Worm (Caenorhabditis elegans) whole organism, late embryonic: ENCODE measurements around the gene Y47D3A.34.
A peak's percentile ranks its signal among the peaks of the same experiment; 100 is the strongest.

Experiments
- C38D4.7 ChIP-seq: fragments of 200-800 bp; sonication (Bioruptor generic); optimal IDR thresholded peaks from 2 replicates; lab custom pipeline; 2018; ENCODE audit warnings: mild to moderate bottlenecking, missing genetic modification characterization, moderate library complexity, missing compliant biosample characterization
- F13H6.1 ChIP-seq: sonication (generic microtip); optimal IDR thresholded peaks from 2 replicates; lab custom pipeline; 2016; ENCODE audit warnings: missing genetic modification characterization, missing compliant biosample characterization
- K09A11.1 ChIP-seq: sonication (generic microtip); optimal IDR thresholded peaks from 2 replicates; lab custom pipeline; 2017; ENCODE audit warnings: antibody characterized with exemption, mild to moderate bottlenecking, missing genetic modification characterization, missing compliant biosample characterization; ENCODE audit not compliant: insufficient read depth
- T23F11.4 ChIP-seq: fragments of 200-800 bp; sonication (Bioruptor generic); optimal IDR thresholded peaks from 2 replicates; lab custom pipeline; 2018; ENCODE audit warnings: mild to moderate bottlenecking, missing genetic modification characterization, missing compliant biosample characterization
- ceh-14 ChIP-seq: sonication (generic microtip); optimal IDR thresholded peaks from 2 replicates; lab custom pipeline; 2016; ENCODE audit warnings: missing genotype, missing genetic modification characterization, missing compliant biosample characterization
- ceh-19 ChIP-seq: fragments of 200-800 bp; sonication (Bioruptor generic); optimal IDR thresholded peaks from 2 replicates; lab custom pipeline; 2018; ENCODE audit warnings: mild to moderate bottlenecking, missing genetic modification characterization, missing compliant biosample characterization
- ceh-2 ChIP-seq: sonication (generic microtip); optimal IDR thresholded peaks from 2 replicates; lab custom pipeline; 2016; ENCODE audit warnings: missing genotype, missing genetic modification characterization, missing compliant biosample characterization
- ceh-24 ChIP-seq: sonication (generic microtip); optimal IDR thresholded peaks from 2 replicates; lab custom pipeline; 2016; ENCODE audit warnings: mild to moderate bottlenecking, missing genetic modification characterization, missing compliant biosample characterization
- ceh-30 ChIP-seq: fragments of 150-350 bp; optimal IDR thresholded peaks from 2 replicates; lab custom pipeline; 2014; ENCODE audit warnings: missing biosample characterization, missing genetic modification characterization
- ceh-31 ChIP-seq: sonication (generic microtip); optimal IDR thresholded peaks from 2 replicates; lab custom pipeline; 2016; ENCODE audit warnings: missing genetic modification characterization, missing compliant biosample characterization
- ceh-34 ChIP-seq: sonication (generic microtip); optimal IDR thresholded peaks from 2 replicates; lab custom pipeline; 2016; ENCODE audit warnings: mild to moderate bottlenecking, missing genetic modification characterization, missing compliant biosample characterization
- ceh-45 ChIP-seq: fragments of 200-800 bp; sonication (Bioruptor generic); IDR thresholded peaks from 2 replicates; pipeline ENCODE4 v1.3.6; 2022; ENCODE audit warnings: missing genetic modification reagents, missing genetic modification characterization, missing compliant biosample characterization
- ceh-48 ChIP-seq: sonication (generic microtip); optimal IDR thresholded peaks from 2 replicates; lab custom pipeline; 2016; ENCODE audit warnings: missing genetic modification characterization, inconsistent platforms, missing compliant biosample characterization
- ceh-6 ChIP-seq: fragments of 200-800 bp; sonication (Bioruptor generic); optimal IDR thresholded peaks from 2 replicates; lab custom pipeline; 2018; ENCODE audit warnings: mild to moderate bottlenecking, missing genetic modification characterization, missing compliant biosample characterization
- che-1 ChIP-seq: sonication (generic microtip); optimal IDR thresholded peaks from 2 replicates; lab custom pipeline; 2016; ENCODE audit warnings: mild to moderate bottlenecking, missing genetic modification characterization, missing compliant biosample characterization
- dmd-4 ChIP-seq: sonication (generic microtip); optimal IDR thresholded peaks from 2 replicates; lab custom pipeline; 2016; ENCODE audit warnings: borderline replicate concordance, missing genetic modification characterization, missing compliant biosample characterization
- elt-2 ChIP-seq: sonication (generic microtip); optimal IDR thresholded peaks from 2 replicates; lab custom pipeline; 2016; ENCODE audit warnings: missing genetic modification reagents, missing genetic modification characterization, missing compliant biosample characterization
- elt-4 ChIP-seq: sonication (generic microtip); optimal IDR thresholded peaks from 2 replicates; lab custom pipeline; 2016; ENCODE audit warnings: missing genetic modification characterization, missing compliant biosample characterization
- ets-4 ChIP-seq: sonication (generic microtip); optimal IDR thresholded peaks from 2 replicates; lab custom pipeline; 2016; ENCODE audit warnings: missing genetic modification characterization, missing compliant biosample characterization
- eyg-1 ChIP-seq: sonication (generic microtip); optimal IDR thresholded peaks from 2 replicates; lab custom pipeline; 2016; ENCODE audit warnings: missing genotype, missing genetic modification characterization, missing compliant biosample characterization
- fkh-10 ChIP-seq: fragments of 150-350 bp; optimal IDR thresholded peaks from 2 replicates; lab custom pipeline; 2014; ENCODE audit warnings: missing biosample characterization, missing genetic modification reagents, missing genetic modification characterization
- fkh-6 ChIP-seq: sonication (generic microtip); optimal IDR thresholded peaks from 2 replicates; lab custom pipeline; 2016; ENCODE audit warnings: missing genetic modification characterization, missing compliant biosample characterization
- gmeb-2 ChIP-seq: sonication (generic microtip); optimal IDR thresholded peaks from 2 replicates; lab custom pipeline; 2016; ENCODE audit warnings: missing genetic modification characterization, inconsistent platforms, missing compliant biosample characterization
- hlh-30 ChIP-seq: sonication (generic microtip); optimal IDR thresholded peaks from 2 replicates; lab custom pipeline; 2017; ENCODE audit warnings: antibody characterized with exemption, missing genetic modification characterization, missing compliant biosample characterization; ENCODE audit not compliant: insufficient read depth
- hlh-6 ChIP-seq: sonication (generic microtip); optimal IDR thresholded peaks from 2 replicates; lab custom pipeline; 2016; ENCODE audit warnings: missing genotype, missing genetic modification characterization, missing compliant biosample characterization
- hlh-8 ChIP-seq: sonication (generic microtip); optimal IDR thresholded peaks from 2 replicates; lab custom pipeline; 2016; ENCODE audit warnings: missing genotype, missing genetic modification characterization, missing compliant biosample characterization
- lin-11 ChIP-seq: fragments of 200-800 bp; sonication (Bioruptor generic); optimal IDR thresholded peaks from 2 replicates; lab custom pipeline; 2018; ENCODE audit warnings: mild to moderate bottlenecking, missing genetic modification characterization, missing compliant biosample characterization
- mec-3 ChIP-seq: sonication (generic microtip); optimal IDR thresholded peaks from 2 replicates; lab custom pipeline; 2016; ENCODE audit warnings: borderline replicate concordance, missing genetic modification characterization, missing compliant biosample characterization
- nfya-1 ChIP-seq: sonication (generic microtip); optimal IDR thresholded peaks from 2 replicates; lab custom pipeline; 2017; ENCODE audit warnings: missing genetic modification characterization, mild to moderate bottlenecking, missing compliant biosample characterization, antibody characterized with exemption, moderate library complexity
- nhr-11 ChIP-seq: fragments of 150-350 bp; optimal IDR thresholded peaks from 2 replicates; lab custom pipeline; 2014; ENCODE audit warnings: missing biosample characterization, missing genetic modification characterization
- odd-2 ChIP-seq: sonication (generic microtip); optimal IDR thresholded peaks from 2 replicates; lab custom pipeline; 2017; ENCODE audit warnings: antibody characterized with exemption, mild to moderate bottlenecking, missing genetic modification characterization, missing compliant biosample characterization
- pag-3 ChIP-seq: sonication (generic microtip); optimal IDR thresholded peaks from 2 replicates; lab custom pipeline; 2016; ENCODE audit warnings: missing compliant biosample characterization, missing genetic modification characterization, borderline replicate concordance
- pat-9 ChIP-seq: fragments of 200-800 bp; sonication (Bioruptor generic); optimal IDR thresholded peaks from 2 replicates; lab custom pipeline; 2018; ENCODE audit warnings: mild to moderate bottlenecking, missing genetic modification characterization, moderate library complexity, missing compliant biosample characterization
- pha-2 ChIP-seq: sonication (generic microtip); optimal IDR thresholded peaks from 2 replicates; lab custom pipeline; 2017; ENCODE audit warnings: mild to moderate bottlenecking, missing genetic modification characterization, missing compliant biosample characterization
- pha-4 ChIP-seq: fragments of 150-350 bp; optimal IDR thresholded peaks from 2 replicates; lab custom pipeline; 2018; ENCODE audit warnings: missing biosample characterization, missing genetic modification reagents, missing genetic modification characterization
- pqm-1 ChIP-seq: sonication (generic microtip); optimal IDR thresholded peaks from 2 replicates; lab custom pipeline; 2016; ENCODE audit warnings: missing genetic modification characterization, missing compliant biosample characterization
- pros-1 ChIP-seq: fragments of 150-350 bp; optimal IDR thresholded peaks from 2 replicates; lab custom pipeline; 2014; ENCODE audit warnings: missing biosample characterization, missing genetic modification reagents, missing genetic modification characterization
- ref-2 ChIP-seq: sonication (generic microtip); optimal IDR thresholded peaks from 2 replicates; lab custom pipeline; 2016; ENCODE audit warnings: missing genetic modification characterization, missing compliant biosample characterization
- rnt-1 ChIP-seq: sonication (generic microtip); optimal IDR thresholded peaks from 2 replicates; lab custom pipeline; 2016; ENCODE audit warnings: missing genetic modification characterization, missing compliant biosample characterization
- sox-2 ChIP-seq: fragments of 200-800 bp; sonication (Bioruptor generic); IDR thresholded peaks from 2 replicates; pipeline ENCODE4 v1.3.6; 2022; ENCODE audit warnings: missing genetic modification reagents, missing genetic modification characterization, missing compliant biosample characterization
- tbx-2 ChIP-seq: sonication (generic microtip); optimal IDR thresholded peaks from 2 replicates; lab custom pipeline; 2016; ENCODE audit warnings: missing genetic modification characterization, missing compliant biosample characterization
- tbx-7 ChIP-seq: sonication (generic microtip); optimal IDR thresholded peaks from 2 replicates; lab custom pipeline; 2016; ENCODE audit warnings: missing genotype, missing genetic modification characterization, missing compliant biosample characterization
- ttx-3 ChIP-seq: sonication (generic microtip); optimal IDR thresholded peaks from 2 replicates; lab custom pipeline; 2016; ENCODE audit warnings: missing genetic modification reagents, missing genetic modification characterization, missing compliant biosample characterization
- unc-3 ChIP-seq, 2 experiments: fragments of 200-800 bp in 1 of 2; sonication (Bioruptor generic) in 1 of 2; sonication (generic microtip) in 1 of 2; conservative IDR thresholded peaks in 1 of 2; optimal IDR thresholded peaks in 1 of 2; 2 replicates each; pipeline versions ENCODE4 v1.3.6 to Lab custom; 2016 to 2022; ENCODE audit warnings: missing compliant biosample characterization in 2 of 2, missing genetic modification characterization in 2 of 2, missing genetic modification reagents in 1 of 2
- unc-42 ChIP-seq: sonication (generic microtip); optimal IDR thresholded peaks from 2 replicates; lab custom pipeline; 2016; ENCODE audit warnings: missing genotype, missing genetic modification characterization, missing compliant biosample characterization
- unc-86 ChIP-seq: sonication (generic microtip); optimal IDR thresholded peaks from 2 replicates; lab custom pipeline; 2016; ENCODE audit warnings: missing genetic modification characterization, missing compliant biosample characterization
- zip-5 ChIP-seq: sonication (generic microtip); optimal IDR thresholded peaks from 2 replicates; lab custom pipeline; 2016; ENCODE audit warnings: missing genetic modification characterization, missing compliant biosample characterization
- ztf-16 ChIP-seq: sonication (generic microtip); optimal IDR thresholded peaks from 2 replicates; lab custom pipeline; 2017; ENCODE audit warnings: missing genetic modification characterization, missing compliant biosample characterization

Y47D3A.34 gene

DNA sequence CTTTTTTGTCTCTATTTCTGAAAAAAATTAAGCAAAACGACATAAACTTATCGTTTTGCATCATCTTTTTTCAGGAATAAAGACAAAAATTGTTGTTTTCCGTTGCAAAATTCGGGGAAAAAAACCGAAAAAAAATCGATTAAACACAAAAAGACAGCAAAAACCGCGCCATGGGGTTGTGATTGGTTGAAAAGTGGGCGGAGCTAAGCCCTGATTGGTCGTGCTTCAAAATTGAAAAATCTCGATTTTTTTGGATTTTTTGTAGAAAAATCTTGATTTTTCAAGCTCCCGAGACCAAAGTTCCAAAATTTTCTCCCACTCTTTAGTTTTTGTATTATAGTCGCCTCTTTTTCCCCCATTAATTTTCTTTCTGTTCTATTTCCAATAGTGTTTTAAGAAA, 3.6 kb upstream of the Y47D3A.34 start:
- TF ChIP-seq nfya-1 (peak; percentile 82), mec-3 (no peak)

DNA sequence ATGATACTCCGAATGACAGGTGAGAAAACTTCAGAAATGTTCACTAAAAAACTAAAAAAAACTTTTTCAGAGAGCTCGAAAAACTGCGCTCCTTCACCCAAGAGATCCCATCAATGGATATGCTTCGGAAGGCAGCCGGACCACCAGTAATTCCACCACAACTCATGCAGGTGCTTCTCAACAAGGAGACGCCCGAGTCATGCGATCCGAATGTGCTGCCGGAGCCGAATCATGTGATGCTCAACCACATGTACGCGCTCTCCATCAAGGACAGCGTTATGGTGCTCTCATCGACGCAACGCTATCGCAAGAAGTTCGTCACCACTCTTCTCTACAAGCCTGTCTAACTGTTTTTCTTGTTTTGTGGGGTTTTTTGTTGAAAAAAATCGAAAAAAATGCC, 3.1 kb upstream of the Y47D3A.34 start:
- peak; percentile 21 for TF ChIP-seq hlh-30 (tag; lab: Kevin White, UChicago)
- TF ChIP-seq tbx-7 (tag; lab: Kevin White, UChicago): no peak

- TF ChIP-seq gmeb-2 (tag; lab: Kevin White, UChicago): peak; percentile 10
- peak; percentile 56 for TF ChIP-seq ceh-31 (tag; lab: Kevin White, UChicago)
- TF ChIP-seq odd-2 (tag; lab: Kevin White, UChicago): no peak
- TF ChIP-seq fkh-10 (GFP tag; lab: Kevin White, UChicago): no peak
- TF ChIP-seq pqm-1 (tag; lab: Kevin White, UChicago): no peak
- TF ChIP-seq pat-9 (tag; lab: Kevin White, UChicago): peak; percentile 44
- no peak for TF ChIP-seq eyg-1 (tag; lab: Kevin White, UChicago)
- peak; percentile 19 for TF ChIP-seq rnt-1 (tag; lab: Kevin White, UChicago)
- peak; percentile 76 for TF ChIP-seq hlh-30 (tag; lab: Kevin White, UChicago)
- peak; percentile 45 for TF ChIP-seq nfya-1
- TF ChIP-seq nhr-11 (tag; lab: Kevin White, UChicago): no peak
- TF ChIP-seq ceh-19 (GFP tag; lab: Kevin White, UChicago): no peak
- no peak for TF ChIP-seq ceh-30 (tag; lab: Kevin White, UChicago)
- no peak for TF ChIP-seq F13H6.1 (tag; lab: Kevin White, UChicago)
- 0 out of 2 replicates have a peak, but pooled peaks have one; percentile 4 for TF ChIP-seq sox-2 (GFP tag; lab: Robert Waterston, UW)
- peak; percentile 54 for TF ChIP-seq ttx-3 (tag; lab: Kevin White, UChicago)
- TF ChIP-seq unc-86 (tag; lab: Kevin White, UChicago): peak; percentile 41
- no peak for TF ChIP-seq dmd-4
- peak; percentile 61 for TF ChIP-seq che-1
- TF ChIP-seq hlh-8 (tag; lab: Kevin White, UChicago): peak; percentile 66
- peak; percentile 82 for TF ChIP-seq elt-2 (tag; lab: Kevin White, UChicago)
- peak; percentile 3 for TF ChIP-seq ceh-24 (tag; lab: Kevin White, UChicago)
- peak; percentile 44 for TF ChIP-seq C38D4.7 (GFP tag; lab: Kevin White, UChicago)
- no peak for TF ChIP-seq pha-2
- TF ChIP-seq pag-3: no peak
- peak; percentile 10 for TF ChIP-seq ceh-48 (tag; lab: Kevin White, UChicago)
- TF ChIP-seq tbx-2 (tag; lab: Kevin White, UChicago): peak; percentile 59
- no peak for TF ChIP-seq tbx-7 (tag; lab: Kevin White, UChicago)
- TF ChIP-seq hlh-6: no peak
- TF ChIP-seq ceh-45 (GFP tag; lab: Robert Waterston, UW): no peak
- TF ChIP-seq ceh-14: peak; percentile 57
- TF ChIP-seq pros-1 (tag; lab: Kevin White, UChicago): no peak
- TF ChIP-seq T23F11.4 (GFP tag; lab: Kevin White, UChicago): peak; percentile 46
- TF ChIP-seq ztf-16: peak; percentile 61
- peak; percentile 48 for TF ChIP-seq ceh-34
- TF ChIP-seq K09A11.1 (tag; lab: Kevin White, UChicago): peak; percentile 56
- TF ChIP-seq unc-3 (GFP tag; conservative IDR thresholded peaks at IDR 0.05; lab: Robert Waterston, UW): no peak
- peak; percentile 1 for TF ChIP-seq unc-3 (tag; optimal IDR thresholded peaks at IDR 0.05; lab: Kevin White, UChicago)
- peak; percentile 16 for TF ChIP-seq lin-11 (tag; lab: Kevin White, UChicago)
- TF ChIP-seq unc-42 (tag; lab: Kevin White, UChicago): peak; percentile 32
- no peak for TF ChIP-seq elt-4 (tag; lab: Kevin White, UChicago)
- peak; percentile 9 for TF ChIP-seq fkh-6 (tag; lab: Kevin White, UChicago)
- peak; percentile 29 for TF ChIP-seq ets-4 (tag; lab: Kevin White, UChicago)
- peak; percentile 31 for TF ChIP-seq ceh-2 (tag; lab: Kevin White, UChicago)
- TF ChIP-seq pha-4: no peak
- peak; percentile 11 for TF ChIP-seq zip-5 (tag; lab: Kevin White, UChicago)
- no peak for TF ChIP-seq ceh-6
- no peak for TF ChIP-seq ref-2
Observed at ce11 chrIII:11236788-11237187, 2.1 kb upstream of the Y47D3A.34 start, which contains the start of the genes Y47D3A.14 and aakb-2. Gene Y47D3A.14, minus strand, starts transcription at chrIII:11236868. Gene aakb-2, plus strand, starts transcription at chrIII:11237143.
